Fruit fly (Drosophila melanogaster): ENCODE results near the gene Srx.

dm6 chrX:17857809-17858208 lies 1.0 kb downstream of the Srx start:
- no peak for TF ChIP-seq CG8301 (tag; optimal IDR thresholded peaks at IDR 0.05)
- no peak for TF ChIP-seq rn (GFP tag; IDR thresholded peaks at IDR 0.05)
- no peak for TF ChIP-seq CG34367 (tag; optimal IDR thresholded peaks at IDR 0.05)
- no peak for TF ChIP-seq CG4496 (GFP tag; IDR thresholded peaks at IDR 0.05)
- no peak for TF ChIP-seq CG9948 (tag; optimal IDR thresholded peaks at IDR 0.05)
- no peak for TF ChIP-seq Snoo (tag; optimal IDR thresholded peaks at IDR 0.05)
- no peak for TF ChIP-seq CG15710 (tag; optimal IDR thresholded peaks at IDR 0.05)
- TF ChIP-seq Pif1B (GFP tag; optimal IDR thresholded peaks at IDR 0.05) = no peak

All from whole organism, pupa.